Worm (Caenorhabditis elegans): ENCODE results near the gene srj-49.

DNA sequence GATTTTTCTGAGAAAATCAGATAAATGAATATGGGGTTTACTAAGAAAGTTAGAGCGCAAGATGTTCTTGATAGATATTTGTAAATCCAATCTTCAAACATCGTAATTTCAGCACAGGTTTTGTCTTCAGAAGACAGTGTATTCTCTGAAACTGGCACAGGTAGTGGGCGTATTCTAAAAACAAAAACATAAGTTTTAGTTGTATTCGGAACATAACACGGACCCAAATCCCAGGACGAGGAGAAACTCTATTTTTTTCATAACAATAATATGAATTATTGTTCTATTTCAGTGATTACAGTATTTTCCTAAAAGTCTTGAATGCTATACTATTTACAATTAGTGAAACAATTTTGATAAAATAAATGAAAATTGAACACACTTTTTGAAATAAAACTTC is 11.6 kb downstream of the srj-49 start, which contains the start of gene srj-45:
- no peak for TF ChIP-seq tab-1 (GFP tag; IDR thresholded peaks at IDR 0.05)
- TF ChIP-seq ref-1 (GFP tag; conservative IDR thresholded peaks at IDR 0.05) = no peak
- no peak for TF ChIP-seq T22C8.4 (GFP tag; IDR thresholded peaks at IDR 0.05)
- no peak for TF ChIP-seq med-1 (GFP tag; optimal IDR thresholded peaks at IDR 0.05; ENCODE audit: insufficient read depth)
- TF ChIP-seq flt-1 (GFP tag; IDR thresholded peaks at IDR 0.05) = no peak
- no peak for TF ChIP-seq klf-2 (GFP tag; conservative IDR thresholded peaks at IDR 0.05)
- no peak for TF ChIP-seq ztf-29 (GFP tag; IDR thresholded peaks at IDR 0.05)
- TF ChIP-seq ztf-23 (GFP tag; IDR thresholded peaks at IDR 0.05) = no peak
- TF ChIP-seq cog-1 (tag; optimal IDR thresholded peaks at IDR 0.05) = no peak
